Fruit fly (Drosophila melanogaster) whole organism, embryonic: Measurements from ENCODE around the gene mRpL13.
A peak's percentile ranks its signal among the peaks of the same experiment; 100 is the strongest.

Experiments used
- Ada2b ChIP-seq: fragments of 200-800 bp; sonication (Bioruptor generic); IDR thresholded peaks from 2 replicates; pipeline ENCODE4 v1.3.6; 2022; ENCODE audit warnings: missing biosample characterization, missing genetic modification characterization
- Bgb ChIP-seq: fragments of 200-800 bp; sonication (Bioruptor generic); IDR thresholded peaks from 2 replicates; pipeline ENCODE4 v1.3.6; 2022; ENCODE audit warnings: missing biosample characterization, missing genetic modification characterization; ENCODE audit not compliant: partially characterized antibody
- Bteb2 ChIP-seq: fragments of 200-800 bp; sonication (Bioruptor generic); optimal IDR thresholded peaks from 2 replicates; lab custom pipeline; 2016; ENCODE audit warnings: missing biosample characterization, missing genetic modification characterization
- CG10431 ChIP-seq: fragments of 200-800 bp; sonication (Bioruptor generic); optimal IDR thresholded peaks from 3 replicates; lab custom pipeline; 2018; ENCODE audit warnings: missing biosample characterization, mild to moderate bottlenecking, missing genetic modification characterization
- CG10462 ChIP-seq: fragments of 200-800 bp; sonication (Bioruptor generic); optimal IDR thresholded peaks from 2 replicates; lab custom pipeline; 2016; ENCODE audit warnings: missing biosample characterization, missing genetic modification characterization
- CG10654 ChIP-seq: fragments of 200-800 bp; sonication (Bioruptor generic); optimal IDR thresholded peaks from 2 replicates; lab custom pipeline; 2016; ENCODE audit warnings: missing biosample characterization, missing genetic modification characterization
- CG11093 ChIP-seq: fragments of 200-800 bp; sonication (Bioruptor generic); IDR thresholded peaks from 3 replicates; pipeline ENCODE4 v1.3.6; 2022; ENCODE audit warnings: missing biosample characterization, missing genetic modification characterization
- CG11560 ChIP-seq: fragments of 200-800 bp; sonication (Bioruptor generic); IDR thresholded peaks from 3 replicates; pipeline ENCODE4 v1.3.6; 2022; ENCODE audit warnings: missing biosample characterization, missing genetic modification characterization
- CG13894 ChIP-seq: fragments of 200-800 bp; sonication (Bioruptor generic); optimal IDR thresholded peaks from 3 replicates; lab custom pipeline; 2018; ENCODE audit warnings: missing biosample characterization, mild to moderate bottlenecking, missing genetic modification characterization, moderate library complexity
- CG17802 ChIP-seq: fragments of 200-800 bp; sonication (Bioruptor generic); optimal IDR thresholded peaks from 2 replicates; lab custom pipeline; 2018; ENCODE audit warnings: missing biosample characterization, mild to moderate bottlenecking, missing genetic modification characterization, moderate library complexity
- CG2199 ChIP-seq: fragments of 200-800 bp; sonication (Bioruptor generic); IDR thresholded peaks from 3 replicates; pipeline ENCODE4 v1.3.6; 2022; ENCODE audit warnings: missing biosample characterization, missing genetic modification characterization
- CG33557 ChIP-seq: fragments of 200-800 bp; sonication (Bioruptor generic); optimal IDR thresholded peaks from 2 replicates; lab custom pipeline; 2019; ENCODE audit warnings: missing biosample characterization, mild to moderate bottlenecking, missing genetic modification characterization, moderate library complexity
- CG34422 ChIP-seq: fragments of 200-800 bp; sonication (Bioruptor generic); IDR thresholded peaks from 3 replicates; pipeline ENCODE4 v1.3.6; 2022; ENCODE audit warnings: missing biosample characterization, missing genetic modification characterization
- CG4282 ChIP-seq: fragments of 200-800 bp; sonication (Bioruptor generic); optimal IDR thresholded peaks from 2 replicates; lab custom pipeline; 2016; ENCODE audit warnings: missing biosample characterization, missing genetic modification characterization
- CG4424 ChIP-seq: fragments of 200-800 bp; sonication (Bioruptor generic); optimal IDR thresholded peaks from 3 replicates; lab custom pipeline; 2016; ENCODE audit warnings: missing biosample characterization, missing genetic modification characterization
- CG4617 ChIP-seq: fragments of 200-800 bp; sonication (Bioruptor generic); optimal IDR thresholded peaks from 3 replicates; lab custom pipeline; 2016; ENCODE audit warnings: missing biosample characterization, missing genetic modification characterization, borderline replicate concordance
- CTCF ChIP-seq: fragments of 200-800 bp; sonication (Bioruptor generic); optimal IDR thresholded peaks from 2 replicates; lab custom pipeline; 2017; ENCODE audit warnings: missing biosample characterization, mild to moderate bottlenecking, missing genetic modification characterization, moderate library complexity
- D ChIP-seq, 2 experiments: fragments of 200-800 bp in 1 of 2; fragments of >200 bp in 1 of 2; sonication (Bioruptor generic) in 1 of 2; optimal IDR thresholded peaks; 2 replicates in 1 of 2; 3 replicates in 1 of 2; lab custom pipeline; 2017; ENCODE audit warnings: mild to moderate bottlenecking in 1 of 2, missing biosample characterization in 1 of 2, missing genetic modification characterization in 1 of 2, missing genetic modification reagents in 1 of 2
- HLHmδ ChIP-seq: fragments of 200-800 bp; sonication (Bioruptor generic); optimal IDR thresholded peaks from 2 replicates; lab custom pipeline; 2018; ENCODE audit warnings: missing biosample characterization, mild to moderate bottlenecking, missing genetic modification characterization, moderate library complexity
- Hey ChIP-seq: fragments of 200-800 bp; sonication (Bioruptor generic); optimal IDR thresholded peaks from 3 replicates; lab custom pipeline; 2018; ENCODE audit warnings: missing biosample characterization, mild to moderate bottlenecking, missing genetic modification characterization
- MESR4 ChIP-seq: fragments of 200-800 bp; sonication (Bioruptor generic); optimal IDR thresholded peaks from 2 replicates; lab custom pipeline; 2018; ENCODE audit warnings: missing biosample characterization, mild to moderate bottlenecking, missing genetic modification characterization, moderate library complexity
- Myb ChIP-seq: fragments of 200-800 bp; sonication (Bioruptor generic); optimal IDR thresholded peaks from 2 replicates; lab custom pipeline; 2016; ENCODE audit warnings: missing biosample characterization, missing genetic modification characterization
- Pdp1 ChIP-seq, 2 experiments: fragments of 200-800 bp; sonication (Bioruptor generic); optimal IDR thresholded peaks; 3 replicates each; lab custom pipeline; 2016; ENCODE audit warnings: missing biosample characterization in 2 of 2, missing genetic modification characterization in 2 of 2, mild to moderate bottlenecking in 1 of 2, moderate library complexity in 1 of 2
- Ravus ChIP-seq: fragments of 200-800 bp; sonication (Bioruptor generic); IDR thresholded peaks from 2 replicates; pipeline ENCODE4 v1.3.6; 2022; ENCODE audit warnings: missing biosample characterization, missing genetic modification characterization
- Xrp1 ChIP-seq: fragments of 200-800 bp; sonication (Bioruptor generic); IDR thresholded peaks from 2 replicates; pipeline ENCODE4 v1.3.6; 2022; ENCODE audit warnings: missing biosample characterization, missing genetic modification characterization
- amos ChIP-seq: fragments of 200-800 bp; sonication (Bioruptor generic); IDR thresholded peaks from 2 replicates; pipeline ENCODE4 v1.3.6; 2022; ENCODE audit warnings: missing biosample characterization, missing genetic modification characterization; ENCODE audit not compliant: partially characterized antibody
- ato ChIP-seq: fragments of 200-800 bp; sonication (Bioruptor generic); IDR thresholded peaks from 2 replicates; pipeline ENCODE4 v1.3.6; 2022; ENCODE audit warnings: missing biosample characterization, missing genetic modification characterization; ENCODE audit not compliant: partially characterized antibody
- cato ChIP-seq: fragments of 200-800 bp; sonication (Bioruptor generic); optimal IDR thresholded peaks from 2 replicates; lab custom pipeline; 2016; ENCODE audit warnings: missing biosample characterization, missing genetic modification characterization, borderline replicate concordance
- ci ChIP-seq: fragments of 200-800 bp; sonication (Bioruptor generic); IDR thresholded peaks from 3 replicates; pipeline ENCODE4 v1.3.6; 2022; ENCODE audit warnings: missing biosample characterization, missing genetic modification characterization
- croc ChIP-seq: fragments of 200-800 bp; sonication (Bioruptor generic); conservative IDR thresholded peaks from 3 replicates; pipeline ENCODE4 v1.3.6; 2022; ENCODE audit warnings: missing biosample characterization, missing genetic modification characterization
- dati ChIP-seq: fragments of 200-800 bp; sonication (Bioruptor generic); IDR thresholded peaks from 2 replicates; pipeline ENCODE4 v1.3.6; 2022; ENCODE audit warnings: missing biosample characterization, missing genetic modification characterization
- en ChIP-seq: fragments of 200-800 bp; sonication (Bioruptor generic); optimal IDR thresholded peaks from 2 replicates; lab custom pipeline; 2016; ENCODE audit warnings: missing biosample characterization, missing genetic modification characterization
- fd3F ChIP-seq: fragments of 200-800 bp; sonication (Bioruptor generic); optimal IDR thresholded peaks from 2 replicates; lab custom pipeline; 2018; ENCODE audit warnings: missing biosample characterization, mild to moderate bottlenecking, missing genetic modification characterization, moderate library complexity
- ftz-f1 ChIP-seq: fragments of 200-800 bp; sonication (Bioruptor generic); optimal IDR thresholded peaks from 2 replicates; lab custom pipeline; 2016; ENCODE audit warnings: missing biosample characterization, missing genetic modification characterization
- ham ChIP-seq: fragments of 200-800 bp; sonication (Bioruptor generic); IDR thresholded peaks from 2 replicates; pipeline ENCODE4 v1.3.6; 2022; ENCODE audit warnings: missing biosample characterization, missing genetic modification characterization
- hbn ChIP-seq: fragments of 200-800 bp; sonication (Bioruptor generic); IDR thresholded peaks from 2 replicates; pipeline ENCODE4 v1.3.6; 2022; ENCODE audit warnings: missing biosample characterization, missing genetic modification characterization; ENCODE audit not compliant: partially characterized antibody
- hkb ChIP-seq, 2 experiments: fragments of 200-800 bp in 1 of 2; fragments of >200 bp in 1 of 2; sonication (Bioruptor generic) in 1 of 2; IDR thresholded peaks in 1 of 2; optimal IDR thresholded peaks in 1 of 2; 2 replicates each; pipeline versions ENCODE4 v1.3.6 to Lab custom; 2017 to 2022; ENCODE audit warnings: missing biosample characterization in 1 of 2, missing genetic modification characterization in 1 of 2
- knrl ChIP-seq: fragments of 200-800 bp; sonication (Bioruptor generic); IDR thresholded peaks from 3 replicates; pipeline ENCODE4 v1.3.6; 2022; ENCODE audit warnings: missing biosample characterization, missing genetic modification characterization; ENCODE audit not compliant: partially characterized antibody
- nmo ChIP-seq: fragments of 200-800 bp; sonication (Bioruptor generic); optimal IDR thresholded peaks from 2 replicates; lab custom pipeline; 2018; ENCODE audit warnings: missing biosample characterization, mild to moderate bottlenecking, missing genetic modification characterization, moderate library complexity
- oc ChIP-seq: fragments of 200-800 bp; sonication (Bioruptor generic); optimal IDR thresholded peaks from 2 replicates; lab custom pipeline; 2018; ENCODE audit warnings: missing biosample characterization, mild to moderate bottlenecking, missing genetic modification characterization, moderate library complexity
- org-1 ChIP-seq: fragments of 200-800 bp; sonication (Bioruptor generic); optimal IDR thresholded peaks from 2 replicates; lab custom pipeline; 2017; ENCODE audit warnings: missing biosample characterization, missing genetic modification characterization
- pros ChIP-seq: fragments of 200-800 bp; sonication (Bioruptor generic); optimal IDR thresholded peaks from 3 replicates; lab custom pipeline; 2019; ENCODE audit warnings: missing biosample characterization, mild to moderate bottlenecking, missing genetic modification characterization, moderate library complexity
- scrt ChIP-seq: fragments of 200-800 bp; sonication (Bioruptor generic); optimal IDR thresholded peaks from 2 replicates; lab custom pipeline; 2018; ENCODE audit warnings: missing biosample characterization, mild to moderate bottlenecking, missing genetic modification characterization, moderate library complexity
- sens ChIP-seq: fragments of 200-800 bp; sonication (Bioruptor generic); peaks from one replicate; lab custom pipeline; 2016; ENCODE audit warnings: missing biosample characterization, missing genetic modification characterization
- stc ChIP-seq: fragments of 200-800 bp; sonication (Bioruptor generic); IDR thresholded peaks from 2 replicates; pipeline ENCODE4 v1.3.6; 2022; ENCODE audit warnings: missing biosample characterization, missing genetic modification characterization
- stwl ChIP-seq: fragments of 200-800 bp; sonication (Bioruptor generic); optimal IDR thresholded peaks from 3 replicates; lab custom pipeline; 2018; ENCODE audit warnings: missing biosample characterization, mild to moderate bottlenecking, missing genetic modification characterization, moderate library complexity
- trh ChIP-seq: fragments of 200-800 bp; sonication (Bioruptor generic); optimal IDR thresholded peaks from 2 replicates; lab custom pipeline; 2016; ENCODE audit warnings: missing biosample characterization, missing genetic modification characterization

The mRpL13 gene

DNA sequence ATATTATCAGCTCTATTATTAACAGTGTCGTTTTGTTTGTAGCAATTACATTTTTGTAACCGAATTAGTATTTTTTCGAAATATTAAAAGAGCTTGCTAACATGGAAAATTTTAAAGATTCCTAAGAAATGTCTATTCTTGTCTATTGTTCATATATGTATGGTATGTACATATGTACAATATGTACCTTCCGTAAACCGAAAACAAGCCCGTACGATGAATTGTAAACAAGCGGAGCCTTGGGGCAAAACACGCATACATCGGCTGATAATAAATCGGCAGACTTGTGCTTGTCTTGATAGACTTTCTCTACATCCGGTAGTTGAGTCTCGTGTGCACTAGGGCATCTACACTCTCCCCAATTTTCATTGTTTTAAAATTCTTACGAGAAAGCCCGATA is 36.2 kb downstream of the mRpL13 start (continued):
- TF ChIP-seq MESR4 (GFP tag; lab: Kevin White, UChicago): no peak
- no peak for TF ChIP-seq CG4282
- TF ChIP-seq Myb (GFP tag; lab: Kevin White, UChicago): no peak
- TF ChIP-seq Ada2b (GFP tag; lab: Robert Waterston, UW): no peak
- TF ChIP-seq scrt: no peak
- TF ChIP-seq fd3F (GFP tag; lab: Kevin White, UChicago): peak; percentile 50
- peak; percentile 44 for TF ChIP-seq CG10654 (GFP tag; lab: Kevin White, UChicago)
- TF ChIP-seq CG4424 (GFP tag; lab: Kevin White, UChicago): peak; percentile 22
- no peak for TF ChIP-seq ato (GFP tag; lab: Robert Waterston, UW)
- TF ChIP-seq en (GFP tag; lab: Kevin White, UChicago): peak; percentile 2
- TF ChIP-seq ham: no peak
- TF ChIP-seq CG34422 (GFP tag; lab: Robert Waterston, UW): no peak
- TF ChIP-seq Bteb2 (GFP tag; lab: Kevin White, UChicago): no peak
- TF ChIP-seq Ravus (GFP tag; lab: Robert Waterston, UW): no peak
- TF ChIP-seq CG4617 (GFP tag; lab: Kevin White, UChicago): no peak
- TF ChIP-seq HLHmδ (GFP tag; lab: Kevin White, UChicago): peak; percentile 74
- TF ChIP-seq Xrp1 (GFP tag; lab: Robert Waterston, UW): peak; percentile 77
- TF ChIP-seq CG33557 (GFP tag; lab: Kevin White, UChicago): peak; percentile 88
- TF ChIP-seq CG11560: no peak
- TF ChIP-seq CG10462: no peak
- TF ChIP-seq cato (GFP tag; lab: Kevin White, UChicago): no peak
- peak; percentile 47; the same call in 1 of the 3 replicates for TF ChIP-seq CG11093 (GFP tag; lab: Robert Waterston, UW)

DNA sequence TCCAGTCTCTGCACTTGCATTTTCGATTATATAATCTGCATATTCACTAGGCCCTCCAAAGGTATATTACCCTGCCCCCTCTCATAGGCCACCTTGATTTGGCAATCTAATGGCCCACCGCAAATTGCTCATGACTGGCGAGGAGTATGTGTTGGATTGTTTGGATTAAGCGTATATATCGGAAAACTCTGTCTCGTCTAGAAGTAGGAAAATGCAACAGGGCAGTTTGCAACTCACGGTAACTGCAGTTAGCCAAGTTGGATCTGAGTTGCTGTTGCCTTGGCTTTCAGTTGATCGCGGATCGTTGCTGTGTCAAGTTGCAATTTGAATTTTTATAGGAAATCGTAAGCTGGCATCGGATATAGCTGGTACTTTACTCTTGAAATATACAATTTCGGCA is 40.0 kb downstream of the mRpL13 start, which contains the start of gene Ugt36F1:
Gene Ugt36F1, plus strand, starts transcription at position 301 of the 400 bp plus-strand sequence.
- TF ChIP-seq croc (no peak), Pdp1 (GFP tag; optimal IDR thresholded peaks at IDR 0.05; lab: Kevin White, UChicago) (peak in 1 of 2 experiments; percentile 77)

DNA sequence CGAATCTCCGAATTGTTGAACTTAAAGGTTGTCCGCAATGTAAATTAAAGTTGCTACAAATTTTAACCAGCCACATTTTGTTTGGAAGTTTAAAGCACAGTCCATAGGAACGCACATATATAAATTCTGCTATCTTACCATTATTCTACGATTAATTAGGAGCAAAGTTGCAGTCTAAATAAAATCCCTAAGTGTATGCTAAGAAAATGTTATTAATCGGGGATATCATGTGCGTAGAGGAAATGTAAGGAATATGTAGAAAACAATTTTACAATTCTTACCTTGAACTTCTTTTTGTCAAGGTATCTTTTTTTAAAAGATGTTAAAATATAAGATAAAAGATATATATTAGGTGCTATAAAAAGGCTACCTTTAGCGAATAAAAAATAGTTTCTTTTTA is 40.7 kb downstream of the mRpL13 start:
- TF ChIP-seq trh (GFP tag; lab: Kevin White, UChicago) (no peak), sens (GFP tag; lab: Kevin White, UChicago) (peak; percentile 21), stwl (tag; lab: Kevin White, UChicago) (peak; percentile 16), CTCF (GFP tag; lab: Kevin White, UChicago) (peak; percentile 59), CG2199 (peak; percentile 21; the same call in 1 of the 3 replicates), CG13894 (no peak), knrl (GFP tag; lab: Robert Waterston, UW) (peak; percentile 39; the same call in 2 of the 3 replicates), ftz-f1 (GFP tag; lab: Kevin White, UChicago) (peak; percentile 70), Bgb (GFP tag; lab: Robert Waterston, UW) (peak; percentile 65), amos (peak; percentile 48; the same call in 1 of the 2 replicates)
- TF ChIP-seq, all 482 proteins: peak for 8

DNA sequence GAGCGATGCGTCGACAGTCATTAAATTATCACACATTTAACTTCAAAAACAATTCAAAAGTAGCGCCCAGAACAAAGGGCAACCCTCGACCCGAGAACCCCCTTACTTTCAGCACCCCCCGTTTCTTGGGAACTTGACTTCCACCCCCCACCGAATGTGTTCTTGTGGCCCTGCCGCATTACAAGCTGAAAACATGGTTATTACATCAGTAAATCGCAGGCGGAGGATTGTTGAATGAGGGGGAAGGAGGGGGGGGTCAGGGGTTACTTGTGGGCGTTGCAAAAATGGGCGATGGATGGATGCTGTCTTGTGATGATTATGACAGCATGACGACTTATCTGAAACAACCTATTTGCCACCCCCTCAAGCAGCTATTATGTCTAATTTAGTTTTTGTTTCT is 43.9 kb downstream of the mRpL13 start:
- no peak for TF ChIP-seq CG10431 (GFP tag; lab: Kevin White, UChicago)
- no peak for TF ChIP-seq org-1 (GFP tag; lab: Kevin White, UChicago)
- peak; percentile 18 for TF ChIP-seq Hey (tag; lab: Kevin White, UChicago)
- no peak for TF ChIP-seq nmo (GFP tag; lab: Kevin White, UChicago)
- TF ChIP-seq dati (GFP tag; lab: Robert Waterston, UW): no peak
- TF ChIP-seq ci (GFP tag; lab: Robert Waterston, UW): no peak
- TF ChIP-seq hkb (optimal IDR thresholded peaks at IDR 0.05; lab: Kevin White, UChicago): no peak
- TF ChIP-seq hkb (GFP tag; IDR thresholded peaks at IDR 0.05; lab: Robert Waterston, UW): 0 out of 2 replicates have a peak, but pooled peaks have one; percentile 36
- TF ChIP-seq hbn: no peak
- peak; percentile 79 for TF ChIP-seq oc (tag; lab: Kevin White, UChicago)
- no peak for TF ChIP-seq CG17802
- TF ChIP-seq stc (GFP tag; lab: Robert Waterston, UW): no peak
- peak; percentile 68 for TF ChIP-seq pros (GFP tag; lab: Kevin White, UChicago)
- TF ChIP-seq D (optimal IDR thresholded peaks at IDR 0.05; lab: Kevin White, UChicago): no peak
- TF ChIP-seq D (GFP tag; optimal IDR thresholded peaks at IDR 0.05; lab: Kevin White, UChicago): peak; percentile 27
